Worm (Caenorhabditis elegans) whole organism, L4/young adult: Measurements from ENCODE around the gene math-48.

ENCODE experiments used
- W03F9.2 ChIP-seq: fragments of 150-350 bp; optimal IDR thresholded peaks from 2 replicates; lab custom pipeline; 2014; ENCODE audit warnings: missing biosample characterization, missing genetic modification characterization
- dao-5 ChIP-seq: sonication (generic microtip); optimal IDR thresholded peaks from 2 replicates; lab custom pipeline; 2016; ENCODE audit warnings: missing genotype, missing genetic modification characterization, moderate library complexity, missing compliant biosample characterization
- him-1 ChIP-seq: sonication (generic microtip); optimal IDR thresholded peaks from 2 replicates; lab custom pipeline; 2016; ENCODE audit warnings: missing genotype, missing genetic modification reagents, missing genetic modification characterization, missing compliant biosample characterization

DNA sequence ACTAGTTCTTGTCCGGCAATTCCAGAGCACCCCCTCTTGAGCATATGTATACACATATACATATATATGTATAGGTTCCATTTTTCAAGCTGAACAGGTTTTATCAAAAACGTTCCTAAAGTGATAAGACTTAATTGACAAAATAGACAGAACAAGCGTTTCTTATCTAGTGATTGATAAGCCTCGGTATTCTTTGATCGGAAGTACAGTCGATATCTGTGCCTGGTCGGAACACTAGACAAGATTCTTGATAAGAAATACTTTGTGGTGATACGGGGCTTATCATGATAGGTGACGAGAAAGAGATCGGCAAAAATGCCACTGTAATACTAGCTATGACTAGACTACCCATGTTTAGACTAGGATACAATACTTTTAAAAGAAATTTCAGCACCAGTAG, 2.8 kb upstream of the math-48 start:
- no peak for TF ChIP-seq dao-5 (tag; lab: Kevin White, UChicago)
- no peak for TF ChIP-seq W03F9.2
- TF ChIP-seq him-1 (tag; lab: Kevin White, UChicago) = no peak
